Fruit fly (Drosophila melanogaster): ENCODE results near the gene CG32085.

CG32085 gene

DNA sequence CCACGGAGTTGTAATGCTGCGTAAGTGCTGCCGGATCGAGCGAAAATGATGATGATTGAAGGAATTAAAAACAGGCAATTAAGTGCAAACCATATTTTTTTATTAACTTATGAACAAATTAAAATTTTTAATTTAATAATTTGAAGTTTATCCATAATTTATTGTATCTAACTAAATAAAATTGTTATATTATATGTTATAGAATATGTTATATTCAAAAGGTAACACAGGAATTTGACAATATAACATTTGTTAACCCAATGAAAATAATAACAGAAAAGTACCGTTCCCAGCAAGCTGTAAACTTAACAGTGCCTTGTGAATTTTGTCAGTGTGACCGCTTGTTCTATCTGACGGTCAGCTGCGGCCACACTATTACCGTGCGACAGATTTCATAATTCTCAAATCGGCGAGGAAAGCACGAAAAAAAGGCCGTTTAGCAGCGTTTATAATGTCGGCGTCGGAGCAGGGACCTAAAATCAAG, 28.5 kb upstream of the CG32085 start, which contains the start of the genes Ccdc56 and mtTFB1 (continued):
- no peak for TF ChIP-seq sr (GFP tag; IDR thresholded peaks at IDR 0.05)
- no peak for TF ChIP-seq crp (GFP tag; optimal IDR thresholded peaks at IDR 0.05)
- no peak for TF ChIP-seq CG2889 (GFP tag; IDR thresholded peaks at IDR 0.05)
- TF ChIP-seq btn (GFP tag; optimal IDR thresholded peaks at IDR 0.05), result no peak
- no peak for TF ChIP-seq CG7372 (GFP tag; IDR thresholded peaks at IDR 0.05)
- TF ChIP-seq gcm (GFP tag; optimal IDR thresholded peaks at IDR 0.05), result no peak
- TF ChIP-seq CG4820 (GFP tag; optimal IDR thresholded peaks at IDR 0.05), result no peak
- no peak for TF ChIP-seq sna (GFP tag; IDR thresholded peaks at IDR 0.05; ENCODE audit: partially characterized antibody)
- no peak for TF ChIP-seq Poxn (GFP tag; IDR thresholded peaks at IDR 0.05)
- no peak for TF ChIP-seq pfk (GFP tag; optimal IDR thresholded peaks at IDR 0.05)
- no peak for TF ChIP-seq Fer3 (tag; optimal IDR thresholded peaks at IDR 0.05)
- TF ChIP-seq HLH3B (GFP tag; IDR thresholded peaks at IDR 0.05), result no peak
- TF ChIP-seq CG7963 (GFP tag; IDR thresholded peaks at IDR 0.05; ENCODE audit: partially characterized antibody), result no peak
- TF ChIP-seq cato (GFP tag; optimal IDR thresholded peaks at IDR 0.05; ENCODE audit: borderline replicate concordance), result no peak
- no peak for TF ChIP-seq fru (optimal IDR thresholded peaks at IDR 0.05)
- TF ChIP-seq Jarid2 (GFP tag; optimal IDR thresholded peaks at IDR 0.05), result no peak
- peak; percentile 80 for TF ChIP-seq pzg (GFP tag; optimal IDR thresholded peaks at IDR 0.05)
- peak; percentile 8 for TF ChIP-seq Chrac-16 (GFP tag; optimal IDR thresholded peaks at IDR 0.05)
- no peak for TF ChIP-seq CG11560 (tag; IDR thresholded peaks at IDR 0.05)
- peak; percentile 4; the same call in 1 of the 2 replicates for TF ChIP-seq vvl (GFP tag; IDR thresholded peaks at IDR 0.05)
- no peak for TF ChIP-seq disco-r (GFP tag; optimal IDR thresholded peaks at IDR 0.05)
- no peak for TF ChIP-seq sob (GFP tag; IDR thresholded peaks at IDR 0.05)
- TF ChIP-seq CG10431 (GFP tag; optimal IDR thresholded peaks at IDR 0.05), result no peak
- TF ChIP-seq wdn (GFP tag; IDR thresholded peaks at IDR 0.05), result no peak
- TF ChIP-seq CG12391 (tag; optimal IDR thresholded peaks at IDR 0.05), result peak; percentile 29
- no peak for TF ChIP-seq cg (GFP tag; optimal IDR thresholded peaks at IDR 0.05)
- no peak for TF ChIP-seq lmd (GFP tag; IDR thresholded peaks at IDR 0.05)
- no peak for TF ChIP-seq CG13123 (GFP tag; optimal IDR thresholded peaks at IDR 0.05)
- TF ChIP-seq jumu (GFP tag; optimal IDR thresholded peaks at IDR 0.05), result peak; percentile 11
- peak; percentile 26 for TF ChIP-seq CG1603 (tag; optimal IDR thresholded peaks at IDR 0.05)
- no peak for TF ChIP-seq seq (GFP tag; IDR thresholded peaks at IDR 0.05)
- TF ChIP-seq Dp (GFP tag; optimal IDR thresholded peaks at IDR 0.05), result peak; percentile 84
- TF ChIP-seq mam (GFP tag; optimal IDR thresholded peaks at IDR 0.05), result no peak
- no peak for TF ChIP-seq CG14050 (GFP tag; IDR thresholded peaks at IDR 0.05)
- TF ChIP-seq Gsc (GFP tag; IDR thresholded peaks at IDR 0.05), result no peak
- no peak for TF ChIP-seq CG32772 (GFP tag; IDR thresholded peaks at IDR 0.05)
- TF ChIP-seq trem (tag; optimal IDR thresholded peaks at IDR 0.05), result peak; percentile 52
- no peak for TF ChIP-seq CG17385 (GFP tag; optimal IDR thresholded peaks at IDR 0.05)
- TF ChIP-seq scrt (GFP tag; optimal IDR thresholded peaks at IDR 0.05), result no peak
- no peak for TF ChIP-seq Hey (tag; optimal IDR thresholded peaks at IDR 0.05)
- TF ChIP-seq chn (GFP tag; optimal IDR thresholded peaks at IDR 0.05), result no peak
- TF ChIP-seq CG43689 (GFP tag; IDR thresholded peaks at IDR 0.05), result no peak
- no peak for TF ChIP-seq CG2202 (tag; optimal IDR thresholded peaks at IDR 0.05)
- TF ChIP-seq tup (GFP tag; optimal IDR thresholded peaks at IDR 0.05), result no peak
- no peak for TF ChIP-seq NK7.1 (GFP tag; optimal IDR thresholded peaks at IDR 0.05)
- no peak for TF ChIP-seq gsb-n (tag; optimal IDR thresholded peaks at IDR 0.05)
- no peak for TF ChIP-seq CHES-1-like (GFP tag; optimal IDR thresholded peaks at IDR 0.05)
- no peak for TF ChIP-seq HmgD (GFP tag; optimal IDR thresholded peaks at IDR 0.05)
- TF ChIP-seq inv (GFP tag; IDR thresholded peaks at IDR 0.05; ENCODE audit: partially characterized antibody), result no peak
- no peak for TF ChIP-seq slou (GFP tag; optimal IDR thresholded peaks at IDR 0.05)
- no peak for TF ChIP-seq tin (GFP tag; optimal IDR thresholded peaks at IDR 0.05)
- no peak for TF ChIP-seq lov (optimal IDR thresholded peaks at IDR 0.05)
- no peak for TF ChIP-seq lov (GFP tag; IDR thresholded peaks at IDR 0.05)

Measured in whole organism, embryonic.